Worm (Caenorhabditis elegans) whole organism, mixed stage, embryonic: ENCODE data around the gene rml-4.
A peak's percentile ranks its signal among the peaks of the same experiment; 100 is the strongest.

Experiments
- bed-3 ChIP-seq: fragments of 200-800 bp; sonication (Bioruptor generic); optimal IDR thresholded peaks from 3 replicates; lab custom pipeline; 2018; ENCODE audit warnings: mild to moderate bottlenecking, missing genetic modification characterization, moderate library complexity, missing compliant biosample characterization
- blmp-1 ChIP-seq: fragments of 150-350 bp; optimal IDR thresholded peaks from 2 replicates; lab custom pipeline; 2014; ENCODE audit warnings: missing biosample characterization, missing genetic modification characterization
- ceh-43 ChIP-seq: fragments of 200-800 bp; sonication (Bioruptor generic); optimal IDR thresholded peaks from 2 replicates; lab custom pipeline; 2018; ENCODE audit warnings: mild to moderate bottlenecking, missing genetic modification characterization, moderate library complexity, missing compliant biosample characterization
- ceh-83 ChIP-seq: fragments of 200-800 bp; sonication (Bioruptor generic); optimal IDR thresholded peaks from 2 replicates; lab custom pipeline; 2018; ENCODE audit warnings: mild to moderate bottlenecking, missing genetic modification characterization, missing compliant biosample characterization
- ces-1 ChIP-seq: fragments of 150-350 bp; optimal IDR thresholded peaks from 2 replicates; lab custom pipeline; 2014; ENCODE audit warnings: missing biosample characterization, missing genetic modification reagents, missing genetic modification characterization
- cnd-1 ChIP-seq: fragments of 200-800 bp; sonication (Bioruptor generic); optimal IDR thresholded peaks from 2 replicates; lab custom pipeline; 2018; ENCODE audit warnings: mild to moderate bottlenecking, missing genetic modification characterization, missing compliant biosample characterization
- drap-1 ChIP-seq: fragments of 200-800 bp; sonication (Bioruptor generic); optimal IDR thresholded peaks from 3 replicates; lab custom pipeline; 2018; ENCODE audit warnings: mild to moderate bottlenecking, missing genetic modification characterization, missing compliant biosample characterization
- elt-1 ChIP-seq: sonication (generic microtip); optimal IDR thresholded peaks from 2 replicates; lab custom pipeline; 2017; ENCODE audit warnings: missing genetic modification characterization, mild to moderate bottlenecking, missing compliant biosample characterization, antibody characterized with exemption, moderate library complexity, borderline replicate concordance; ENCODE audit not compliant: insufficient read depth
- elt-3 ChIP-seq: fragments of 150-350 bp; optimal IDR thresholded peaks from 2 replicates; lab custom pipeline; 2014; ENCODE audit warnings: missing biosample characterization, missing genetic modification characterization
- flh-1 ChIP-seq: fragments of 200-800 bp; sonication (Bioruptor generic); optimal IDR thresholded peaks from 2 replicates; lab custom pipeline; 2018; ENCODE audit warnings: mild to moderate bottlenecking, missing genetic modification characterization, moderate library complexity, missing compliant biosample characterization
- ham-2 ChIP-seq: fragments of 200-800 bp; sonication (Bioruptor generic); optimal IDR thresholded peaks from 2 replicates; lab custom pipeline; 2018; ENCODE audit warnings: mild to moderate bottlenecking, missing genetic modification characterization, missing compliant biosample characterization
- hlh-1 ChIP-seq: fragments of 150-350 bp; optimal IDR thresholded peaks from 2 replicates; lab custom pipeline; 2014; ENCODE audit warnings: missing biosample characterization, missing genetic modification reagents, missing genetic modification characterization
- lin-32 ChIP-seq: fragments of 200-800 bp; sonication (Bioruptor generic); optimal IDR thresholded peaks from 2 replicates; lab custom pipeline; 2018; ENCODE audit warnings: mild to moderate bottlenecking, missing genetic modification characterization, missing compliant biosample characterization
- lsy-2 ChIP-seq: fragments of 150-350 bp; optimal IDR thresholded peaks from 2 replicates; lab custom pipeline; 2014; ENCODE audit warnings: missing biosample characterization, missing genetic modification characterization
- mab-5 ChIP-seq: fragments of 150-350 bp; optimal IDR thresholded peaks from 2 replicates; lab custom pipeline; 2014; ENCODE audit warnings: missing biosample characterization, missing genetic modification characterization
- mep-1 ChIP-seq: fragments of 150-350 bp; optimal IDR thresholded peaks from 2 replicates; lab custom pipeline; 2017; ENCODE audit warnings: missing biosample characterization, missing genetic modification reagents, missing genetic modification characterization, inconsistent platforms
- mls-2 ChIP-seq: sonication (generic microtip); optimal IDR thresholded peaks from 2 replicates; lab custom pipeline; 2016; ENCODE audit warnings: mild to moderate bottlenecking, missing genetic modification characterization, moderate library complexity, missing compliant biosample characterization
- nhr-12 ChIP-seq: fragments of 150-350 bp; optimal IDR thresholded peaks from 2 replicates; lab custom pipeline; 2014; ENCODE audit warnings: missing biosample characterization, missing genetic modification characterization
- nhr-237 ChIP-seq: fragments of 150-350 bp; optimal IDR thresholded peaks from 2 replicates; lab custom pipeline; 2014; ENCODE audit warnings: missing biosample characterization, missing genetic modification characterization
- nhr-28 ChIP-seq: fragments of 150-350 bp; optimal IDR thresholded peaks from 2 replicates; lab custom pipeline; 2014; ENCODE audit warnings: missing biosample characterization, missing genetic modification characterization
- nhr-76 ChIP-seq: sonication (generic microtip); optimal IDR thresholded peaks from 2 replicates; lab custom pipeline; 2017; ENCODE audit warnings: missing biosample characterization, missing genetic modification characterization
- pha-4 ChIP-seq: fragments of 150-350 bp; optimal IDR thresholded peaks from 2 replicates; lab custom pipeline; 2018; ENCODE audit warnings: missing biosample characterization, missing genetic modification reagents, missing genetic modification characterization
- sem-2 ChIP-seq: fragments of 200-800 bp; sonication (Bioruptor generic); optimal IDR thresholded peaks from 2 replicates; lab custom pipeline; 2018; ENCODE audit warnings: mild to moderate bottlenecking, missing genetic modification characterization, missing compliant biosample characterization
- snpc-4 ChIP-seq: fragments of 150-350 bp; optimal IDR thresholded peaks from 2 replicates; lab custom pipeline; 2014; ENCODE audit warnings: missing biosample characterization, missing genetic modification characterization
- sptf-1 ChIP-seq: sonication (generic microtip); optimal IDR thresholded peaks from 2 replicates; lab custom pipeline; 2017; ENCODE audit warnings: mild to moderate bottlenecking, missing genetic modification characterization, moderate library complexity, missing compliant biosample characterization
- tbx-8 ChIP-seq: fragments of 200-800 bp; sonication (Bioruptor generic); optimal IDR thresholded peaks from 2 replicates; lab custom pipeline; 2018; ENCODE audit warnings: mild to moderate bottlenecking, missing genetic modification characterization, moderate library complexity, missing compliant biosample characterization
- unc-120 ChIP-seq: sonication (generic microtip); optimal IDR thresholded peaks from 2 replicates; lab custom pipeline; 2017; ENCODE audit warnings: missing genetic modification characterization, missing compliant biosample characterization; ENCODE audit not compliant: poor library complexity, severe bottlenecking
- unc-39 ChIP-seq: fragments of 150-350 bp; optimal IDR thresholded peaks from 2 replicates; lab custom pipeline; 2014; ENCODE audit warnings: missing biosample characterization, missing genetic modification characterization
- unc-62 ChIP-seq: fragments of 150-350 bp; optimal IDR thresholded peaks from 2 replicates; lab custom pipeline; 2014; ENCODE audit warnings: missing biosample characterization, missing genetic modification reagents, missing genetic modification characterization
- zip-8 ChIP-seq: fragments of 150-350 bp; optimal IDR thresholded peaks from 2 replicates; lab custom pipeline; 2014; ENCODE audit warnings: missing biosample characterization, missing genetic modification characterization
- ztf-11 ChIP-seq: fragments of 150-350 bp; optimal IDR thresholded peaks from 2 replicates; lab custom pipeline; 2014; ENCODE audit warnings: missing biosample characterization, missing genetic modification characterization

rml-4 gene

ce11 chrII:4275637-4276252 lies 19.2 kb upstream of the rml-4 start, which contains the start of gene npr-42:
Gene npr-42, plus strand, starts transcription at chrII:4276202.
- TF ChIP-seq ceh-43 (GFP tag; lab: Kevin White, UChicago) = no peak
- no peak for TF ChIP-seq sem-2 (GFP tag; lab: Kevin White, UChicago)
- no peak for TF ChIP-seq lsy-2 (tag; lab: Kevin White, UChicago)
- no peak for TF ChIP-seq hlh-1 (tag; lab: Kevin White, UChicago)
- no peak for TF ChIP-seq cnd-1
- no peak for TF ChIP-seq ces-1 (GFP tag; lab: Kevin White, UChicago)
- TF ChIP-seq mls-2 = no peak
- no peak for TF ChIP-seq blmp-1 (tag; lab: Kevin White, UChicago)
- TF ChIP-seq mab-5 (tag; lab: Kevin White, UChicago) = no peak
- TF ChIP-seq elt-1 (tag; lab: Kevin White, UChicago) = no peak
- no peak for TF ChIP-seq tbx-8 (GFP tag; lab: Kevin White, UChicago)
- no peak for TF ChIP-seq nhr-28 (tag; lab: Kevin White, UChicago)
- no peak for TF ChIP-seq bed-3
- no peak for TF ChIP-seq snpc-4
- TF ChIP-seq drap-1 (GFP tag; lab: Kevin White, UChicago) = no peak
- TF ChIP-seq elt-3 = no peak
- TF ChIP-seq nhr-76 (tag; lab: Kevin White, UChicago) = no peak
- no peak for TF ChIP-seq sptf-1
- TF ChIP-seq nhr-237 (tag; lab: Kevin White, UChicago) = no peak
- no peak for TF ChIP-seq ztf-11
- TF ChIP-seq, all 35 proteins: peak for 0

ce11 chrII:4276924-4277323 lies 18.0 kb upstream of the rml-4 start:
- TF ChIP-seq ces-1 (GFP tag; lab: Kevin White, UChicago) (peak; percentile 71), drap-1 (GFP tag; lab: Kevin White, UChicago) (no peak)

ce11 chrII:4277639-4278038 lies 17.3 kb upstream of the rml-4 start:
- no peak for TF ChIP-seq mab-5 (tag; lab: Kevin White, UChicago)
- peak; percentile 52 for TF ChIP-seq ham-2

ce11 chrII:4281743-4282142 lies 13.2 kb upstream of the rml-4 start, which contains the start of gene C01F1.5:
Gene C01F1.5, minus strand, starts transcription at chrII:4281845.
- TF ChIP-seq pha-4 (no peak), unc-39 (no peak), mep-1 (no peak), ces-1 (GFP tag; lab: Kevin White, UChicago) (no peak), unc-62 (no peak), ceh-83 (GFP tag; lab: Kevin White, UChicago) (no peak), lin-32 (GFP tag; lab: Kevin White, UChicago) (no peak), sem-2 (GFP tag; lab: Kevin White, UChicago) (no peak), blmp-1 (tag; lab: Kevin White, UChicago) (no peak), nhr-237 (tag; lab: Kevin White, UChicago) (no peak), nhr-76 (tag; lab: Kevin White, UChicago) (no peak), flh-1 (no peak), zip-8 (tag; lab: Kevin White, UChicago) (no peak)

- TF ChIP-seq nhr-28 (tag; lab: Kevin White, UChicago) = no peak
- TF ChIP-seq mab-5 (tag; lab: Kevin White, UChicago) = no peak
- no peak for TF ChIP-seq cnd-1
- no peak for TF ChIP-seq lsy-2 (tag; lab: Kevin White, UChicago)
- TF ChIP-seq ham-2 = no peak
- TF ChIP-seq sptf-1 = no peak
- TF ChIP-seq drap-1 (GFP tag; lab: Kevin White, UChicago) = no peak
- no peak for TF ChIP-seq ces-1 (GFP tag; lab: Kevin White, UChicago)
- no peak for TF ChIP-seq zip-8 (tag; lab: Kevin White, UChicago)
- no peak for TF ChIP-seq ceh-83 (GFP tag; lab: Kevin White, UChicago)
- TF ChIP-seq nhr-12 = no peak
- TF ChIP-seq pha-4 = no peak
- TF ChIP-seq elt-3 = no peak
- no peak for TF ChIP-seq unc-120 (tag; lab: Kevin White, UChicago)
- no peak for TF ChIP-seq flh-1
- TF ChIP-seq snpc-4 = no peak
- TF ChIP-seq tbx-8 (GFP tag; lab: Kevin White, UChicago) = no peak
These were observed 10.4 kb upstream of the rml-4 start for ce11 chrII:4284305-4285193.
